Worm (Caenorhabditis elegans): ENCODE measurements around the gene F07H5.13.

DNA sequence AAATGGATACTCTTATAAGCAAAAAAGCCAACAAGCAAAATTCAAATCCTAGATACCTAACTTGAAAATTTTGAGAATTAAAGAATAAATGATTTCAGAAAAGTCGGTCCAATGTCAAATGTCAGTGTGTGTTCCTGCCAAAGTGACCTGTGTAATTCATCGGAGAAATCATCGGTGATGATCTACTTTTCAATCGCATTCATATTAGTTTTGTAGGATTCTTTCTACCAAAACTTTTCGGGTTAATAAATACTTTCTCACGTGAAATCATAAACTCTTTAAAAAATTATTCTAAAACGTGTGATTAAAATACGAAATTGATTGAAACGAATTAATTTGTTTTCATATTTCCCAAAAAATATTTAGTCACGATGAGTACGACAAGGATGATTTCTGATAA lies 48.7 kb downstream of the F07H5.13 start, which contains the start of gene F46C5.7:
- TF ChIP-seq snpc-1.3 (tag; optimal IDR thresholded peaks at IDR 0.05; ENCODE audit: insufficient read depth) = no peak
- no peak for TF ChIP-seq D2030.7 (GFP tag; IDR thresholded peaks at IDR 0.05)
- no peak for TF ChIP-seq C06A6.2 (GFP tag; conservative IDR thresholded peaks at IDR 0.05)
- no peak for TF ChIP-seq cebp-1 (GFP tag; IDR thresholded peaks at IDR 0.05)
- TF ChIP-seq cebp-1 (tag; optimal IDR thresholded peaks at IDR 0.05) = no peak
- no peak for TF ChIP-seq B0261.1 (tag; optimal IDR thresholded peaks at IDR 0.05)
- no peak for TF ChIP-seq nfya-1 (tag; optimal IDR thresholded peaks at IDR 0.05; ENCODE audit: borderline replicate concordance, insufficient read depth)
